Fruit fly (Drosophila melanogaster): ENCODE data around the gene CG9776.

- TF ChIP-seq Myc (optimal IDR thresholded peaks at IDR 0.05), result no peak
- TF ChIP-seq h (optimal IDR thresholded peaks at IDR 0.05), result no peak
- no peak for TF ChIP-seq ttk (optimal IDR thresholded peaks at IDR 0.05)
- TF ChIP-seq psq (optimal IDR thresholded peaks at IDR 0.05), result no peak
These were observed 51.7 kb downstream of the CG9776 start for dm6 chr3R:4282207-4282606.
